Worm (Caenorhabditis elegans) whole organism, early embryonic: Measurements from ENCODE around the gene C07G3.15.

ENCODE experiments used
- ama-1 ChIP-seq: fragments of 150-350 bp; optimal IDR thresholded peaks from 2 replicates; lab custom pipeline; 2014
- tra-4 ChIP-seq: sonication (generic microtip); optimal IDR thresholded peaks from 2 replicates; lab custom pipeline; 2017; ENCODE audit warnings: missing genetic modification characterization, missing compliant biosample characterization

- TF ChIP-seq tra-4 (tag; lab: Kevin White, UChicago) (no peak), ama-1 (no peak)
Measured at ce11 chrV:3450351-3450750, 46.4 kb downstream of the C07G3.15 start.
